Worm (Caenorhabditis elegans) whole organism, L2 larva: ENCODE measurements around the gene cyn-8.

Experiments
- F13H6.1 ChIP-seq: sonication (generic microtip); optimal IDR thresholded peaks from 2 replicates; lab custom pipeline; 2016; ENCODE audit warnings: missing genetic modification characterization, missing compliant biosample characterization
- ZK546.5 ChIP-seq: sonication (generic microtip); optimal IDR thresholded peaks from 2 replicates; lab custom pipeline; 2017; ENCODE audit warnings: missing biosample characterization, missing genetic modification characterization
- alr-1 ChIP-seq: fragments of 150-350 bp; optimal IDR thresholded peaks from 2 replicates; lab custom pipeline; 2014; ENCODE audit warnings: missing biosample characterization, missing genetic modification characterization
- aly-2 ChIP-seq: fragments of 150-350 bp; optimal IDR thresholded peaks from 2 replicates; lab custom pipeline; 2014; ENCODE audit warnings: missing biosample characterization, missing genetic modification characterization
- egl-27 ChIP-seq: sonication (generic microtip); optimal IDR thresholded peaks from 3 replicates; lab custom pipeline; 2017; ENCODE audit warnings: missing biosample characterization, missing genetic modification reagents, missing genetic modification characterization
- gmeb-1 ChIP-seq: fragments of 150-350 bp; optimal IDR thresholded peaks from 2 replicates; lab custom pipeline; 2014; ENCODE audit warnings: missing biosample characterization, missing genetic modification characterization
- lsy-2 ChIP-seq, 2 experiments: fragments of 150-350 bp in 1 of 2; sonication (generic microtip) in 1 of 2; optimal IDR thresholded peaks; 2 replicates each; lab custom pipeline; 2014 to 2017; ENCODE audit warnings: missing biosample characterization in 2 of 2, missing genetic modification characterization in 2 of 2
- nhr-10 ChIP-seq: sonication (generic microtip); optimal IDR thresholded peaks from 2 replicates; lab custom pipeline; 2017; ENCODE audit warnings: missing biosample characterization, missing genetic modification characterization
- nhr-12 ChIP-seq: fragments of 150-350 bp; optimal IDR thresholded peaks from 2 replicates; lab custom pipeline; 2014; ENCODE audit warnings: missing biosample characterization, missing genetic modification characterization
- nhr-21 ChIP-seq: fragments of 150-350 bp; optimal IDR thresholded peaks from 2 replicates; lab custom pipeline; 2014; ENCODE audit warnings: missing biosample characterization, missing genetic modification characterization
- sma-9 ChIP-seq, 2 experiments: fragments of 150-350 bp in 1 of 2; sonication (generic microtip) in 1 of 2; optimal IDR thresholded peaks; 2 replicates each; lab custom pipeline; 2014 to 2016; ENCODE audit warnings: missing genetic modification characterization in 2 of 2, mild to moderate bottlenecking in 1 of 2, missing biosample characterization in 1 of 2, missing compliant biosample characterization in 1 of 2, missing genetic modification reagents in 1 of 2, moderate library complexity in 1 of 2
- unc-39 ChIP-seq: fragments of 150-350 bp; optimal IDR thresholded peaks from 2 replicates; lab custom pipeline; 2014; ENCODE audit warnings: missing biosample characterization, missing genetic modification characterization
- unc-62 ChIP-seq: fragments of 150-350 bp; optimal IDR thresholded peaks from 2 replicates; lab custom pipeline; 2014; ENCODE audit warnings: missing biosample characterization, missing genetic modification reagents, missing genetic modification characterization
- zag-1 ChIP-seq: fragments of 150-350 bp; optimal IDR thresholded peaks from 2 replicates; lab custom pipeline; 2014; ENCODE audit warnings: missing biosample characterization, missing genetic modification characterization
- ztf-1 ChIP-seq: fragments of 200-800 bp; sonication (Bioruptor generic); conservative IDR thresholded peaks from 2 replicates; pipeline ENCODE4 v1.3.6; 2022; ENCODE audit warnings: missing genetic modification characterization, missing compliant biosample characterization

Gene cyn-8

ce11 chrX:8963469-8963868, 52.4 kb downstream of the cyn-8 start:
- no peak for TF ChIP-seq nhr-12
- TF ChIP-seq unc-39: no peak
- no peak for TF ChIP-seq F13H6.1 (tag; lab: Kevin White, UChicago)
- TF ChIP-seq ZK546.5: no peak
- no peak for TF ChIP-seq zag-1
- no peak for TF ChIP-seq aly-2 (tag; lab: Kevin White, UChicago)
- TF ChIP-seq unc-62 (GFP tag; lab: Kevin White, UChicago): no peak
- TF ChIP-seq alr-1 (tag; lab: Kevin White, UChicago): no peak
- no peak for TF ChIP-seq lsy-2 (tag; optimal IDR thresholded peaks at IDR 0.05; lab: Kevin White, UChicago)
- no peak for TF ChIP-seq nhr-10 (tag; lab: Kevin White, UChicago)
- TF ChIP-seq nhr-21 (tag; lab: Kevin White, UChicago): no peak
- no peak for TF ChIP-seq sma-9 (GFP tag; optimal IDR thresholded peaks at IDR 0.05; lab: Kevin White, UChicago)
- TF ChIP-seq sma-9 (tag; optimal IDR thresholded peaks at IDR 0.05; lab: Kevin White, UChicago): no peak
- no peak for TF ChIP-seq gmeb-1
- no peak for TF ChIP-seq ztf-1 (GFP tag; lab: Robert Waterston, UW)
- TF ChIP-seq egl-27: no peak
